Worm (Caenorhabditis elegans) whole organism, early embryonic: ENCODE results near the gene gyf-1.

ENCODE experiments used
- F13C5.2 ChIP-seq: sonication (generic microtip); optimal IDR thresholded peaks from 2 replicates; lab custom pipeline; 2017; ENCODE audit warnings: mild to moderate bottlenecking, missing genetic modification characterization, inconsistent platforms, missing compliant biosample characterization
- ama-1 ChIP-seq: fragments of 150-350 bp; optimal IDR thresholded peaks from 2 replicates; lab custom pipeline; 2014
- ceh-36 ChIP-seq: sonication (generic microtip); optimal IDR thresholded peaks from 2 replicates; lab custom pipeline; 2016; ENCODE audit warnings: missing genetic modification characterization, inconsistent platforms, missing compliant biosample characterization
- ets-7 ChIP-seq: sonication (generic microtip); optimal IDR thresholded peaks from 2 replicates; lab custom pipeline; 2016; ENCODE audit warnings: missing genotype, missing genetic modification characterization, missing compliant biosample characterization
- flt-1 ChIP-seq: fragments of 200-800 bp; sonication (Bioruptor generic); IDR thresholded peaks from 2 replicates; pipeline ENCODE4 v1.3.6; 2022; ENCODE audit warnings: missing genetic modification characterization, missing compliant biosample characterization
- hmbx-1 ChIP-seq: sonication (generic microtip); optimal IDR thresholded peaks from 2 replicates; lab custom pipeline; 2016; ENCODE audit warnings: mild to moderate bottlenecking, missing genetic modification characterization, missing compliant biosample characterization
- hmg-4 ChIP-seq: fragments of 200-800 bp; sonication (Bioruptor generic); optimal IDR thresholded peaks from 2 replicates; lab custom pipeline; 2018; ENCODE audit warnings: mild to moderate bottlenecking, missing genetic modification characterization, missing compliant biosample characterization
- hnd-1 ChIP-seq: sonication (generic microtip); optimal IDR thresholded peaks from 2 replicates; lab custom pipeline; 2016; ENCODE audit warnings: missing genetic modification characterization, missing compliant biosample characterization
- pes-1 ChIP-seq: fragments of 200-800 bp; sonication (Bioruptor generic); IDR thresholded peaks from 2 replicates; pipeline ENCODE4 v1.3.6; 2022; ENCODE audit warnings: missing genetic modification reagents, missing genetic modification characterization, missing compliant biosample characterization
- scrt-1 ChIP-seq: fragments of 200-800 bp; sonication (Bioruptor generic); IDR thresholded peaks from 2 replicates; pipeline ENCODE4 v1.3.6; 2022; ENCODE audit warnings: missing genetic modification characterization, missing compliant biosample characterization
- sea-1 ChIP-seq: fragments of 200-800 bp; sonication (Bioruptor generic); conservative IDR thresholded peaks from 2 replicates; pipeline ENCODE4 v1.3.6; 2022; ENCODE audit warnings: missing genetic modification characterization, missing compliant biosample characterization
- tra-4 ChIP-seq: sonication (generic microtip); optimal IDR thresholded peaks from 2 replicates; lab custom pipeline; 2017; ENCODE audit warnings: missing genetic modification characterization, missing compliant biosample characterization

ce11 chrII:6663799-6664198 lies 20.2 kb upstream of the gyf-1 start:
- TF ChIP-seq pes-1 (GFP tag; lab: Robert Waterston, UW) (no peak), ama-1 (lab: Kevin White, UChicago) (no peak), flt-1 (GFP tag; lab: Robert Waterston, UW) (no peak), F13C5.2 (no peak), ceh-36 (tag; lab: Kevin White, UChicago) (no peak), scrt-1 (GFP tag; lab: Robert Waterston, UW) (no peak), hmg-4 (GFP tag; lab: Kevin White, UChicago) (no peak), hnd-1 (no peak), tra-4 (tag; lab: Kevin White, UChicago) (no peak), hmbx-1 (no peak), sea-1 (GFP tag; lab: Robert Waterston, UW) (no peak), ets-7 (tag; lab: Kevin White, UChicago) (no peak)
